Fruit fly (Drosophila melanogaster): ENCODE data around the gene CG3842.
A peak's percentile ranks its signal among the peaks of the same experiment; 100 is the strongest.

CG3842 gene

DNA sequence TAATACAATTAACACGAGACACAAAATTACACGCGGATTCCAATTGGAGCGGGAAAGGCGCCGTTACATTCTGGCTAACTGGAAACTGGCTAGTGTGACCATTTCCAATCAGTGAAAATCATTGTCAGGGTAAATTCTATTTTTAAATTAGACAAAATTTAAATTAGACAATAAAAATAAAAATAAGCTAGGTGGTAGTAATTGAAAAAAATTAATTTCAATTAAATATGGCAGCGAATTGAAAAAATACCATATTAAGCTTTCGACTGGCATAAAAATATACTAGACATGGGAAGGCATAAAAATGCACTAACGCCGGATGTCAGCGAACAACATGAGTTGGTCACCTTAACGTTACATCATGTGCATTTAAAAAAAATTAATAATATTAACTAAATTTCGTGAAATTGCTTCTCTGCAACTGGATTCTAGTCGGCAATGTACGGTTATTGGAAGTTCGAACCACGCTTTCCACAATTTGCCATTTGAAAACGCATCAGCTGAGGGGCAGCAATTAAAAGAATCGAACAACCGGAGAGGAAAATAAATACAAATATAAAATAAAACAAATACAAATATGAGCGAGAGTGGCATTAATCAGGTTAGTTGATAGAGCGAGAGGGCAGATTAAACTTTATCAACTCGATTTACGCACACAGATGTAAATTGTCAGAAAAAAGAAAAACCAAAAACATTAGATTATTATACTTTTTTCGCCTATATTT lies 28.2 kb downstream of the CG3842 start, which contains the start of the genes swa and Marf (continued):
- TF ChIP-seq zf30C (GFP tag; optimal IDR thresholded peaks at IDR 0.05) = no peak
- peak; percentile 71 for TF ChIP-seq CG9797 (GFP tag; optimal IDR thresholded peaks at IDR 0.05)
- no peak for TF ChIP-seq CG3281 (GFP tag; optimal IDR thresholded peaks at IDR 0.05)
- TF ChIP-seq MBD-R2 (GFP tag; IDR thresholded peaks at IDR 0.05) = 0 out of 2 replicates have a peak, but pooled peaks have one; percentile 37
- no peak for TF ChIP-seq CG31224 (GFP tag; IDR thresholded peaks at IDR 0.05)
- no peak for TF ChIP-seq CG7839 (tag; optimal IDR thresholded peaks at IDR 0.05)
- TF ChIP-seq Awh (GFP tag; IDR thresholded peaks at IDR 0.05) = no peak
- no peak for TF ChIP-seq Bdp1 (GFP tag; optimal IDR thresholded peaks at IDR 0.05)
- no peak for TF ChIP-seq CG8359 (GFP tag; optimal IDR thresholded peaks at IDR 0.05; ENCODE audit: borderline replicate concordance)
- no peak for TF ChIP-seq Bgb (GFP tag; IDR thresholded peaks at IDR 0.05; ENCODE audit: partially characterized antibody)
- TF ChIP-seq pzg (GFP tag; optimal IDR thresholded peaks at IDR 0.05) = peak; percentile 64
- TF ChIP-seq CG12299 (tag; optimal IDR thresholded peaks at IDR 0.05) = peak; percentile 57
- no peak for TF ChIP-seq Deaf1 (tag; optimal IDR thresholded peaks at IDR 0.05)
- TF ChIP-seq Blimp-1 (GFP tag; optimal IDR thresholded peaks at IDR 0.05) = no peak
- TF ChIP-seq CG10431 (GFP tag; optimal IDR thresholded peaks at IDR 0.05) = no peak
- TF ChIP-seq HLH3B (GFP tag; IDR thresholded peaks at IDR 0.05) = no peak
- TF ChIP-seq CG9609 (GFP tag; optimal IDR thresholded peaks at IDR 0.05) = no peak
- TF ChIP-seq cwo (GFP tag; optimal IDR thresholded peaks at IDR 0.05) = no peak
- no peak for TF ChIP-seq ato (GFP tag; IDR thresholded peaks at IDR 0.05; ENCODE audit: partially characterized antibody)
- peak; percentile 10 for TF ChIP-seq CG12391 (tag; optimal IDR thresholded peaks at IDR 0.05)
- TF ChIP-seq gem (tag; optimal IDR thresholded peaks at IDR 0.05) = no peak
- TF ChIP-seq Lim3 (GFP tag; IDR thresholded peaks at IDR 0.05) = no peak
- TF ChIP-seq Sin3A (optimal IDR thresholded peaks at IDR 0.05) = peak; percentile 18
- no peak for TF ChIP-seq danr (GFP tag; IDR thresholded peaks at IDR 0.05)
- peak; percentile 57 for TF ChIP-seq Dp (GFP tag; optimal IDR thresholded peaks at IDR 0.05)
- TF ChIP-seq esg (GFP tag; conservative IDR thresholded peaks at IDR 0.05) = no peak
- no peak for TF ChIP-seq ap (GFP tag; IDR thresholded peaks at IDR 0.05)
- TF ChIP-seq tna (GFP tag; IDR thresholded peaks at IDR 0.05; ENCODE audit: partially characterized antibody) = no peak
- TF ChIP-seq CG10654 (GFP tag; optimal IDR thresholded peaks at IDR 0.05) = no peak
- no peak for TF ChIP-seq gro (GFP tag; optimal IDR thresholded peaks at IDR 0.05)
- TF ChIP-seq bcd (GFP tag; optimal IDR thresholded peaks at IDR 0.05) = no peak
- TF ChIP-seq lilli (GFP tag; optimal IDR thresholded peaks at IDR 0.05) = no peak
- TF ChIP-seq vvl (GFP tag; IDR thresholded peaks at IDR 0.05) = peak; percentile 13; the same call in 1 of the 2 replicates
- TF ChIP-seq z (GFP tag; IDR thresholded peaks at IDR 0.05) = no peak
- TF ChIP-seq Dref (GFP tag; IDR thresholded peaks at IDR 0.05) = 0 out of 2 replicates have a peak, but pooled peaks have one; percentile 34
- no peak for TF ChIP-seq bbx (GFP tag; IDR thresholded peaks at IDR 0.05; ENCODE audit: partially characterized antibody)
- no peak for TF ChIP-seq CG13775 (GFP tag; optimal IDR thresholded peaks at IDR 0.05)
- TF ChIP-seq Meics (GFP tag; optimal IDR thresholded peaks at IDR 0.05) = no peak
- TF ChIP-seq CG8089 (GFP tag; optimal IDR thresholded peaks at IDR 0.05) = no peak
- TF ChIP-seq NFAT (GFP tag; IDR thresholded peaks at IDR 0.05) = no peak
- no peak for TF ChIP-seq Hmr (GFP tag; optimal IDR thresholded peaks at IDR 0.05)
- no peak for TF ChIP-seq CG30020 (tag; optimal IDR thresholded peaks at IDR 0.05)
- TF ChIP-seq CG6654 (GFP tag; optimal IDR thresholded peaks at IDR 0.05) = no peak
- TF ChIP-seq slp2 (GFP tag; optimal IDR thresholded peaks at IDR 0.05) = no peak
- no peak for TF ChIP-seq nmo (GFP tag; optimal IDR thresholded peaks at IDR 0.05)
- peak; percentile 24 for TF ChIP-seq CG12659 (GFP tag; optimal IDR thresholded peaks at IDR 0.05)
- no peak for TF ChIP-seq H15 (GFP tag; IDR thresholded peaks at IDR 0.05)
- TF ChIP-seq Mad (GFP tag; optimal IDR thresholded peaks at IDR 0.05) = no peak
- TF ChIP-seq Sox100B (GFP tag; optimal IDR thresholded peaks at IDR 0.05) = no peak
- TF ChIP-seq ken (GFP tag; IDR thresholded peaks at IDR 0.05) = no peak

All from whole organism, embryonic.